Worm (Caenorhabditis elegans) whole organism, L2 larva: ENCODE results near the gene C24H10.3.
A peak's percentile ranks its signal among the peaks of the same experiment; 100 is the strongest.

ENCODE experiments used
- C34F6.9 ChIP-seq: fragments of 150-350 bp; optimal IDR thresholded peaks from 2 replicates; lab custom pipeline; 2014; ENCODE audit warnings: missing biosample characterization, missing genetic modification characterization
- F13H6.1 ChIP-seq: sonication (generic microtip); optimal IDR thresholded peaks from 2 replicates; lab custom pipeline; 2016; ENCODE audit warnings: missing genetic modification characterization, missing compliant biosample characterization
- Y55F3AM.14 ChIP-seq: fragments of 200-800 bp; sonication (Bioruptor generic); optimal IDR thresholded peaks from 2 replicates; lab custom pipeline; 2018; ENCODE audit warnings: mild to moderate bottlenecking, missing genetic modification characterization, missing compliant biosample characterization
- alr-1 ChIP-seq: fragments of 150-350 bp; optimal IDR thresholded peaks from 2 replicates; lab custom pipeline; 2014; ENCODE audit warnings: missing biosample characterization, missing genetic modification characterization
- ama-1 ChIP-seq: fragments of 150-350 bp; optimal IDR thresholded peaks from 2 replicates; lab custom pipeline; 2018; ENCODE audit warnings: inconsistent platforms
- blmp-1 ChIP-seq: sonication (generic microtip); optimal IDR thresholded peaks from 2 replicates; lab custom pipeline; 2017; ENCODE audit warnings: missing genetic modification characterization, mild to moderate bottlenecking, missing compliant biosample characterization, antibody characterized with exemption, moderate library complexity; ENCODE audit not compliant: insufficient read depth
- ceh-16 ChIP-seq: fragments of 150-350 bp; optimal IDR thresholded peaks from 2 replicates; lab custom pipeline; 2014; ENCODE audit warnings: missing biosample characterization, missing genetic modification characterization
- ceh-82 ChIP-seq: fragments of 150-350 bp; optimal IDR thresholded peaks from 2 replicates; lab custom pipeline; 2014; ENCODE audit warnings: missing biosample characterization, missing genetic modification characterization
- crh-2 ChIP-seq: sonication (generic microtip); optimal IDR thresholded peaks from 2 replicates; lab custom pipeline; 2017; ENCODE audit warnings: missing biosample characterization, missing genetic modification characterization
- egl-27 ChIP-seq: sonication (generic microtip); optimal IDR thresholded peaks from 3 replicates; lab custom pipeline; 2017; ENCODE audit warnings: missing biosample characterization, missing genetic modification reagents, missing genetic modification characterization
- elt-1 ChIP-seq: fragments of 150-350 bp; optimal IDR thresholded peaks from 2 replicates; lab custom pipeline; 2014; ENCODE audit warnings: missing biosample characterization, missing genetic modification characterization
- elt-3 ChIP-seq: sonication (generic microtip); optimal IDR thresholded peaks from 2 replicates; lab custom pipeline; 2017; ENCODE audit warnings: missing biosample characterization, missing genetic modification characterization
- fos-1 ChIP-seq: fragments of 150-350 bp; optimal IDR thresholded peaks from 2 replicates; lab custom pipeline; 2014; ENCODE audit warnings: missing biosample characterization, missing genetic modification characterization
- gmeb-1 ChIP-seq: fragments of 150-350 bp; optimal IDR thresholded peaks from 2 replicates; lab custom pipeline; 2014; ENCODE audit warnings: missing biosample characterization, missing genetic modification characterization
- lin-39 ChIP-seq: fragments of 150-350 bp; optimal IDR thresholded peaks from 2 replicates; lab custom pipeline; 2014; ENCODE audit warnings: missing biosample characterization, missing genetic modification reagents, missing genetic modification characterization
- lsy-2 ChIP-seq, 2 experiments: fragments of 150-350 bp in 1 of 2; sonication (generic microtip) in 1 of 2; optimal IDR thresholded peaks; 2 replicates each; lab custom pipeline; 2014 to 2017; ENCODE audit warnings: missing biosample characterization in 2 of 2, missing genetic modification characterization in 2 of 2
- mdl-1 ChIP-seq, 2 experiments: fragments of 150-350 bp in 1 of 2; sonication (generic microtip) in 1 of 2; optimal IDR thresholded peaks; 2 replicates each; lab custom pipeline; 2017; ENCODE audit warnings: missing biosample characterization in 2 of 2, missing genetic modification characterization in 2 of 2
- nhr-10 ChIP-seq: sonication (generic microtip); optimal IDR thresholded peaks from 2 replicates; lab custom pipeline; 2017; ENCODE audit warnings: missing biosample characterization, missing genetic modification characterization
- nhr-11 ChIP-seq: fragments of 150-350 bp; optimal IDR thresholded peaks from 2 replicates; lab custom pipeline; 2014; ENCODE audit warnings: missing biosample characterization, missing genetic modification characterization
- nhr-12 ChIP-seq: fragments of 150-350 bp; optimal IDR thresholded peaks from 2 replicates; lab custom pipeline; 2014; ENCODE audit warnings: missing biosample characterization, missing genetic modification characterization
- nhr-129 ChIP-seq: fragments of 150-350 bp; optimal IDR thresholded peaks from 2 replicates; lab custom pipeline; 2014; ENCODE audit warnings: missing biosample characterization, missing genetic modification characterization
- nhr-21 ChIP-seq: fragments of 150-350 bp; optimal IDR thresholded peaks from 2 replicates; lab custom pipeline; 2014; ENCODE audit warnings: missing biosample characterization, missing genetic modification characterization
- nhr-23 ChIP-seq: fragments of 150-350 bp; optimal IDR thresholded peaks from 2 replicates; lab custom pipeline; 2014; ENCODE audit warnings: missing biosample characterization, missing genetic modification reagents, missing genetic modification characterization
- nhr-237 ChIP-seq: fragments of 150-350 bp; optimal IDR thresholded peaks from 2 replicates; lab custom pipeline; 2014; ENCODE audit warnings: missing biosample characterization, missing genetic modification characterization
- nhr-25 ChIP-seq: fragments of 150-350 bp; sonication (generic microtip); optimal IDR thresholded peaks from 3 replicates; lab custom pipeline; 2014; ENCODE audit warnings: missing biosample characterization, missing genetic modification characterization
- nhr-6 ChIP-seq: fragments of 150-350 bp; optimal IDR thresholded peaks from 2 replicates; lab custom pipeline; 2014; ENCODE audit warnings: missing biosample characterization, missing genetic modification characterization
- nhr-77 ChIP-seq: fragments of 150-350 bp; optimal IDR thresholded peaks from 2 replicates; lab custom pipeline; 2014; ENCODE audit warnings: missing biosample characterization, missing genetic modification characterization
- peb-1 ChIP-seq: fragments of 150-350 bp; optimal IDR thresholded peaks from 2 replicates; lab custom pipeline; 2014; ENCODE audit warnings: missing biosample characterization, missing genetic modification characterization
- sem-4 ChIP-seq: fragments of 150-350 bp; optimal IDR thresholded peaks from 2 replicates; lab custom pipeline; 2014; ENCODE audit warnings: missing biosample characterization, missing genetic modification reagents, missing genetic modification characterization
- skn-1 ChIP-seq: sonication (generic microtip); optimal IDR thresholded peaks from 2 replicates; lab custom pipeline; 2017; ENCODE audit warnings: missing biosample characterization, missing genetic modification characterization
- sma-3 ChIP-seq: sonication (generic microtip); optimal IDR thresholded peaks from 2 replicates; lab custom pipeline; 2016; ENCODE audit warnings: missing genetic modification reagents, missing genetic modification characterization, missing compliant biosample characterization
- sma-9 ChIP-seq, 2 experiments: fragments of 150-350 bp in 1 of 2; sonication (generic microtip) in 1 of 2; optimal IDR thresholded peaks; 2 replicates each; lab custom pipeline; 2014 to 2016; ENCODE audit warnings: missing genetic modification characterization in 2 of 2, mild to moderate bottlenecking in 1 of 2, missing biosample characterization in 1 of 2, missing compliant biosample characterization in 1 of 2, missing genetic modification reagents in 1 of 2, moderate library complexity in 1 of 2
- snpc-4 ChIP-seq: fragments of 150-350 bp; optimal IDR thresholded peaks from 2 replicates; lab custom pipeline; 2014; ENCODE audit warnings: missing biosample characterization, missing genetic modification characterization
- unc-55 ChIP-seq: fragments of 150-350 bp; sonication (generic microtip); optimal IDR thresholded peaks from 3 replicates; lab custom pipeline; 2014; ENCODE audit warnings: missing biosample characterization, missing genetic modification reagents, missing genetic modification characterization
- zag-1 ChIP-seq: fragments of 150-350 bp; optimal IDR thresholded peaks from 2 replicates; lab custom pipeline; 2014; ENCODE audit warnings: missing biosample characterization, missing genetic modification characterization
- ztf-1 ChIP-seq: fragments of 200-800 bp; sonication (Bioruptor generic); conservative IDR thresholded peaks from 2 replicates; pipeline ENCODE4 v1.3.6; 2022; ENCODE audit warnings: missing genetic modification characterization, missing compliant biosample characterization
- ztf-11 ChIP-seq: sonication (generic microtip); optimal IDR thresholded peaks from 2 replicates; lab custom pipeline; 2017; ENCODE audit warnings: missing biosample characterization, missing genetic modification characterization
- ztf-4 ChIP-seq: fragments of 150-350 bp; optimal IDR thresholded peaks from 2 replicates; lab custom pipeline; 2014; ENCODE audit warnings: missing biosample characterization, missing genetic modification characterization

The C24H10.3 gene

DNA sequence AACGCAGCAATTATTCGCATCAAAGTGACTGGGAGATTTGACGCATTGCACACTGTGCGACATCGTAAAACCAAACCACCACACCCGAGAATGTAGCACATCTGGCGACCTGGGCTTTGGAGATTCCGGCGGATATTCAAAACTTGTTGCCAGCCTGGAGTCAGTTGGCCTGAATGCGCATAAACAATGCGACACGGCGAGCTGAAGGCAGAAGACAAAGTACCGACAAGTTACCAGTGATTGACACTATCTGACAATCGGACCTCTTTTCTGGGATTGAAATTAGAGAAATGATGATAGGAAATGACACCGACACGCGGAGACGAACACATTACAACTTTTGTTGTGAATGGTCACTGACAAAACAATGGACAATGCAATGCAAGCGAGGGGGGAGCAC is 22.0 kb upstream of the C24H10.3 start:
- TF ChIP-seq ama-1 (lab: Kevin White, UChicago) (no peak), crh-2 (tag; lab: Kevin White, UChicago) (no peak), peb-1 (tag; lab: Kevin White, UChicago) (no peak), lsy-2 (tag; optimal IDR thresholded peaks at IDR 0.05; lab: Kevin White, UChicago) (no peak), egl-27 (tag; lab: Kevin White, UChicago) (no peak), alr-1 (tag; lab: Kevin White, UChicago) (no peak), nhr-21 (no peak)

DNA sequence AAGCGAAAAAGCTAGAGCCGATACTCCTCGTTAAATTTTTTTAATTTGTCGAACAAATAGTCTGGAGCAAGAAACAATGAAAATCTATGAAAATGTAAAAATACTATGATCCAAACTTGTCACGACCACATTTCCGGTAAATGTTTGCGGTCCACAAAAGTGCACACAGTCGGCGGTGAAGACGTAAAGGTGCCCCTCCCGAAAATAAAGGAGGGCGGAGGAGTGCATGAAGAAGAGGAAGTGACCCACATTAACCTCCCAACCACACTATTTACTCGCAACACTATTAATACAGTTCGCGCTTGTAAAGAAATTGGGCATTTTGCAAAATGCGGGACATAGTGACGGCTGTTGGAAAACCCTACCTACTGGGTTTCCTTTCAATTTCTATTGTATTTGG is 20.8 kb upstream of the C24H10.3 start:
- TF ChIP-seq mdl-1 (tag; optimal IDR thresholded peaks at IDR 0.05; lab: Kevin White, UChicago) (no peak), ztf-4 (tag; lab: Kevin White, UChicago) (no peak), nhr-11 (tag; lab: Kevin White, UChicago) (no peak), elt-3 (tag; lab: Kevin White, UChicago) (no peak), ztf-1 (no peak), nhr-10 (tag; lab: Kevin White, UChicago) (no peak), F13H6.1 (no peak), zag-1 (tag; lab: Kevin White, UChicago) (no peak), Y55F3AM.14 (no peak), sma-3 (GFP tag; lab: Kevin White, UChicago) (no peak), lin-39 (tag; lab: Kevin White, UChicago) (no peak), peb-1 (tag; lab: Kevin White, UChicago) (no peak), lsy-2 (tag; optimal IDR thresholded peaks at IDR 0.05; lab: Kevin White, UChicago) (no peak), ztf-11 (tag; lab: Kevin White, UChicago) (no peak)

DNA sequence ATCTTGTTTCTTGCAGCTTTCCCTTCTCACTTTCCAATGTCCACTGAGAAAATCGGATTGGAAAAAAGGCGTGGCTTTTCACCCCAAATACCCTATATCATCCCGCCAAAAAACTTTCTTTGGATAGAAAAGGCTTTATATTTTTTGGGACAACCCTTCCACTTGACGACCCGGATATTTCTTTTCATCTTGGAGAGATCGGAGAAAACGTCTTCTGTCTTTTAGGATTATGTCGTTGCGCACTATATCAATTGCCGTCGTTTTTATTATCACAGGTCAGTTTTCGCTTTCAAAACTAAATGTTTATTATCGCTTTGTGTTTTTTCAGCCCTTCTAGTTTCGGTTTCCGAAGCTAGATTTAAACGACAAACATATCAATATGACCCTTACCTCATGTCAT is 17.0 kb upstream of the C24H10.3 start, which contains the start of gene Y64H9A.2:
Y64H9A.2 (plus strand) TSS at position 90 of the 400 bp plus-strand sequence.
- TF ChIP-seq nhr-77 (tag; lab: Kevin White, UChicago), result no peak
- no peak for TF ChIP-seq egl-27 (tag; lab: Kevin White, UChicago)
- no peak for TF ChIP-seq sma-3 (GFP tag; lab: Kevin White, UChicago)

DNA sequence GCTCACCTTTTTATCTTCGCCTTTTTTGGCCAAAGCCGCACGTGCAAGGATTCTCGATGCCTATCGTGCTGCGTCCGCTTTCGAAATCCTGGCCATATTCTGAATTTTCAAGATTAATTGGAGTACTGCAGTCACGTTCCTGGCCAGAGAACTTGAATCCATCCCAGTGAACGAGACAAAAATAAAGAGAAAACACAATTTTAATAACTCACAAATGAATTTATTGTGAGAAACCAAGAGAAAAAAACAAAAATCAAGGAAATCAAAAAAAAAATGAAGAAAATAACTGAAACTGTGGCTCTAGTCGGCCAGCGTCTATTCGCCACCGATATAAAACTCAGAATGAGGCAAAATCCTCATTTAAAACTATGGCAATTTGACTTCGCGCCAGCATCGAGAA is 1.7 kb upstream of the C24H10.3 start, which contains the start of gene C24H10.4:
C24H10.4 (minus strand) TSS at position 101 of the 400 bp plus-strand sequence.
- no peak for TF ChIP-seq skn-1 (tag; lab: Kevin White, UChicago)
- no peak for TF ChIP-seq sem-4
- TF ChIP-seq nhr-129 (tag; lab: Kevin White, UChicago), result no peak
- TF ChIP-seq elt-1, result no peak
- TF ChIP-seq blmp-1 (tag; lab: Kevin White, UChicago), result no peak
- TF ChIP-seq C34F6.9, result no peak
- no peak for TF ChIP-seq sma-3 (GFP tag; lab: Kevin White, UChicago)
- TF ChIP-seq nhr-77 (tag; lab: Kevin White, UChicago), result no peak
- no peak for TF ChIP-seq nhr-12 (tag; lab: Kevin White, UChicago)
- TF ChIP-seq snpc-4, result no peak

DNA sequence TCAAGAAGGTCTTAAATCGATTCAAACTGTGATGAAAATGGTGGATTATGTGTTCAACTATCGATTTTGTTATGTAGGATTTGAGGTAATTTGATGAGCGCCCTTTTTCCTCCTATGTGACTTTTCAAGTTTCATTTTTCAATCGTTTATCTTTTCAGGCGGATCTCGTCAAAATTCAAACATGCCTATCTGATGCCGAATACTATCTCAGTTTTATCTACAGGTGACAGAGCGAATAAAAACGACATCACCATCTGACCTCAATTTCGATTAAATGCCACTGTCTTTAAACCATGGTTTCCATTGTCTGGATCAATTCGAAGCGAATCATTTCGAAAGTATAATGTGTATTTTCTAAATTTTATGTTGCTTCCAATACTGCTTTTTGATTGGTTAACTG is 907 bp downstream of the C24H10.3 start:
- TF ChIP-seq ceh-16 (tag; lab: Kevin White, UChicago), result peak; percentile 43
- peak; percentile 82 for TF ChIP-seq elt-1
- peak; percentile 36 for TF ChIP-seq sma-9 (GFP tag; optimal IDR thresholded peaks at IDR 0.05; lab: Kevin White, UChicago)
- TF ChIP-seq sma-9 (tag; optimal IDR thresholded peaks at IDR 0.05; lab: Kevin White, UChicago), result no peak
- no peak for TF ChIP-seq ztf-1

DNA sequence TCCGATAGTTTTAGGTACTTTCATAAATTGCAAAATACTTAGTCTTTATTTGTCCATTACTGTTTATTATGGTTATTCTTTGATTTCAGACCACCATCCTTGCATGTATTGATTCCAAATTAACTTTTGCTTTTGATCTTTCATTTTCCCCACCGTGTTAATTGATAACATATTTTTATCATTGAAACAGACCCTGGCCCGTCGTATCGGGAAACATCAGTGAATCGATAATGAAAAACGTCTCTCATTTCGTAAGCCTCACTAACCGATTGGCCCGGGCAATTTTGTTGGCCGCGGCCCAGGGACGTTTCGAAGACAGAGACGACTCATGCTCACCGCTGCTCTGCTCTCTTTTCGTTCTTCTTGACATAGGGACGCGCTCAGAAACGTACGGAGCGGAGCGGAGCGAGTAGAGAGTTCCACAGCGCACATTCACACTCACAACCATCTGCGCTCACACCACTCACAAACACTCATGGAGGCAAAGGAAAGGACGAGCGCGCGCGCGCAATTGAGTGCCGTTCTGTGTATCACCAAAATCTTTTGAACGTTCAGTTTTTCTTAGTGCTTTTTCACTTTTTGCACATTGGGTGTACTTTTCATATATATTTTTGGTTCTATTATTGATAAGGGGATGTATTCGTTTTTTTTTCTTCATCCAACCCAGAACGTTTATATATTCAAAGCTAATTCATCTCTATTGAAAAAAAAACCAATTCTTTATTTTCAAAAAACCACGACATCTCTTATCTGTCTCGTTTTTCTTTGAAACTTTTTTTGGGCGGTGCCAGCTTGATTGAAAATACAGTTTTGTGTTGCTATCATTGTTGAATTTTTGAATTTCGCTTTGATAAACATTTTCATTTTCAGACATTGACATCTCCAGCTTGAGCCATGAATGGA is 3.1 kb downstream of the C24H10.3 start, which contains the start of gene C24H10.2:
C24H10.2 (plus strand) TSS at position 853 of the 903 bp plus-strand sequence.
- TF ChIP-seq C34F6.9 (peak; percentile 6), elt-3 (tag; lab: Kevin White, UChicago) (no peak), Y55F3AM.14 (peak; percentile 2), sma-3 (GFP tag; lab: Kevin White, UChicago) (peak; percentile 14), F13H6.1 (peak; percentile 69), sem-4 (peak; percentile 62), gmeb-1 (tag; lab: Kevin White, UChicago) (peak; percentile 41), sma-9 (GFP tag; optimal IDR thresholded peaks at IDR 0.05; lab: Kevin White, UChicago) (peak; percentile 41), sma-9 (tag; optimal IDR thresholded peaks at IDR 0.05; lab: Kevin White, UChicago) (no peak), nhr-237 (tag; lab: Kevin White, UChicago) (no peak), nhr-23 (no peak), ceh-82 (tag; lab: Kevin White, UChicago) (no peak), blmp-1 (tag; lab: Kevin White, UChicago) (no peak), nhr-6 (tag; lab: Kevin White, UChicago) (no peak), lsy-2 (tag; optimal IDR thresholded peaks at IDR 0.05; lab: Kevin White, UChicago) (peak in 1 of 2 experiments; percentile 31), nhr-129 (tag; lab: Kevin White, UChicago) (peak; percentile 72), nhr-25 (peak; percentile 20), unc-55 (GFP tag; lab: Kevin White, UChicago) (peak; percentile 52), fos-1 (tag; lab: Kevin White, UChicago) (peak; percentile 35)
